Fruit fly (Drosophila melanogaster) whole organism, embryonic: ENCODE measurements around the gene CG13384.
A peak's percentile ranks its signal among the peaks of the same experiment; 100 is the strongest.

ENCODE experiments used
- Asciz ChIP-seq: fragments of 200-800 bp; sonication (Bioruptor generic); optimal IDR thresholded peaks from 2 replicates; lab custom pipeline; 2017; ENCODE audit warnings: missing biosample characterization, mild to moderate bottlenecking, missing genetic modification characterization, missing genetic modification reagents
- B-H2 ChIP-seq: fragments of 200-800 bp; sonication (Bioruptor generic); optimal IDR thresholded peaks from 2 replicates; lab custom pipeline; 2018; ENCODE audit warnings: missing biosample characterization, mild to moderate bottlenecking, missing genetic modification characterization
- CG10321 ChIP-seq: fragments of 200-800 bp; sonication (Bioruptor generic); IDR thresholded peaks from 2 replicates; pipeline ENCODE4 v1.3.6; 2022; ENCODE audit warnings: missing biosample characterization, missing genetic modification characterization
- CG10959 ChIP-seq: fragments of 200-800 bp; sonication (Bioruptor generic); IDR thresholded peaks from 2 replicates; pipeline ENCODE4 v1.3.6; 2022; ENCODE audit warnings: missing biosample characterization, missing genetic modification characterization
- CG12942 ChIP-seq: fragments of 200-800 bp; sonication (Bioruptor generic); optimal IDR thresholded peaks from 3 replicates; lab custom pipeline; 2016; ENCODE audit warnings: missing biosample characterization, missing genetic modification characterization
- CG14441 ChIP-seq: fragments of 200-800 bp; sonication (Bioruptor generic); IDR thresholded peaks from 2 replicates; pipeline ENCODE4 v1.3.6; 2022; ENCODE audit warnings: missing biosample characterization, missing genetic modification characterization
- CG15479 ChIP-seq: fragments of 200-800 bp; sonication (Bioruptor generic); optimal IDR thresholded peaks from 3 replicates; lab custom pipeline; 2019; ENCODE audit warnings: missing biosample characterization, mild to moderate bottlenecking, missing genetic modification characterization, moderate library complexity
- CG17568 ChIP-seq: fragments of 200-800 bp; sonication (Bioruptor generic); optimal IDR thresholded peaks from 2 replicates; lab custom pipeline; 2018; ENCODE audit warnings: missing biosample characterization, mild to moderate bottlenecking, missing genetic modification characterization, moderate library complexity
- CG17802 ChIP-seq: fragments of 200-800 bp; sonication (Bioruptor generic); optimal IDR thresholded peaks from 2 replicates; lab custom pipeline; 2018; ENCODE audit warnings: missing biosample characterization, mild to moderate bottlenecking, missing genetic modification characterization, moderate library complexity
- CG17912 ChIP-seq: fragments of 200-800 bp; sonication (Bioruptor generic); optimal IDR thresholded peaks from 2 replicates; lab custom pipeline; 2018; ENCODE audit warnings: missing biosample characterization, mild to moderate bottlenecking, missing genetic modification characterization
- CG18011 ChIP-seq: fragments of 200-800 bp; sonication (Bioruptor generic); optimal IDR thresholded peaks from 2 replicates; lab custom pipeline; 2017; ENCODE audit warnings: missing biosample characterization, missing genetic modification characterization, mild to moderate bottlenecking, moderate library complexity, missing genotype
- CG3281 ChIP-seq: fragments of 200-800 bp; sonication (Bioruptor generic); optimal IDR thresholded peaks from 3 replicates; lab custom pipeline; 2017; ENCODE audit warnings: missing biosample characterization, mild to moderate bottlenecking, missing genetic modification characterization
- CG4854 ChIP-seq: fragments of 200-800 bp; sonication (Bioruptor generic); optimal IDR thresholded peaks from 2 replicates; lab custom pipeline; 2016; ENCODE audit warnings: missing biosample characterization, missing genetic modification characterization, inconsistent platforms
- CG6689 ChIP-seq: fragments of 200-800 bp; sonication (Bioruptor generic); IDR thresholded peaks from 2 replicates; pipeline ENCODE4 v1.3.6; 2022; ENCODE audit warnings: missing biosample characterization, missing genetic modification characterization
- CG7963 ChIP-seq: fragments of 200-800 bp; sonication (Bioruptor generic); IDR thresholded peaks from 3 replicates; pipeline ENCODE4 v1.3.6; 2022; ENCODE audit warnings: missing biosample characterization, missing genetic modification characterization; ENCODE audit not compliant: partially characterized antibody
- CG8281 ChIP-seq: fragments of 200-800 bp; sonication (Bioruptor generic); optimal IDR thresholded peaks from 2 replicates; lab custom pipeline; 2018; ENCODE audit warnings: missing biosample characterization, mild to moderate bottlenecking, missing genetic modification characterization, moderate library complexity
- CG9437 ChIP-seq: fragments of 200-800 bp; sonication (Bioruptor generic); optimal IDR thresholded peaks from 2 replicates; lab custom pipeline; 2018; ENCODE audit warnings: missing biosample characterization, mild to moderate bottlenecking, missing genetic modification characterization
- CG9817 ChIP-seq: fragments of 200-800 bp; sonication (Bioruptor generic); optimal IDR thresholded peaks from 2 replicates; lab custom pipeline; 2018; ENCODE audit warnings: missing biosample characterization, mild to moderate bottlenecking, missing genetic modification characterization, moderate library complexity
- Dfd ChIP-seq, 2 experiments: fragments of >200 bp; optimal IDR thresholded peaks; 2 replicates each; lab custom pipeline; 2017; ENCODE audit warnings: missing biosample characterization in 2 of 2, missing genetic modification characterization in 2 of 2
- GATAe ChIP-seq: fragments of 200-800 bp; sonication (Bioruptor generic); conservative IDR thresholded peaks from 2 replicates; pipeline ENCODE4 v1.3.6; 2022; ENCODE audit warnings: missing biosample characterization, missing genetic modification characterization
- Jarid2 ChIP-seq: fragments of 200-800 bp; sonication (Bioruptor generic); optimal IDR thresholded peaks from 3 replicates; lab custom pipeline; 2017; ENCODE audit warnings: mild to moderate bottlenecking, missing biosample characterization, missing genetic modification reagents, missing genetic modification characterization
- Lim3 ChIP-seq: fragments of 200-800 bp; sonication (Bioruptor generic); IDR thresholded peaks from 2 replicates; pipeline ENCODE4 v1.3.6; 2022; ENCODE audit warnings: missing biosample characterization, missing genetic modification characterization
- Mad ChIP-seq: fragments of 200-800 bp; sonication (Bioruptor generic); optimal IDR thresholded peaks from 2 replicates; lab custom pipeline; 2016; ENCODE audit warnings: missing biosample characterization, missing genetic modification characterization
- NC2β ChIP-seq: fragments of 200-800 bp; sonication (Bioruptor generic); optimal IDR thresholded peaks from 2 replicates; lab custom pipeline; 2016; ENCODE audit warnings: missing biosample characterization, missing genetic modification characterization
- Nf-YB ChIP-seq: fragments of 200-800 bp; sonication (Bioruptor generic); optimal IDR thresholded peaks from 3 replicates; lab custom pipeline; 2019; ENCODE audit warnings: missing biosample characterization, mild to moderate bottlenecking, missing genetic modification characterization, moderate library complexity
- Oli ChIP-seq: fragments of 200-800 bp; sonication (Bioruptor generic); optimal IDR thresholded peaks from 2 replicates; lab custom pipeline; 2018; ENCODE audit warnings: missing biosample characterization, mild to moderate bottlenecking, missing genetic modification characterization, moderate library complexity
- Stat92E ChIP-seq, 3 experiments: fragments of >200 bp in 2 of 3; fragments of 200-800 bp in 1 of 3; sonication (Bioruptor generic) in 1 of 3; optimal IDR thresholded peaks; 2 replicates each; lab custom pipeline; 2017 to 2019; ENCODE audit warnings: missing biosample characterization in 3 of 3, missing genetic modification characterization in 3 of 3, mild to moderate bottlenecking in 1 of 3, moderate library complexity in 1 of 3
- ab ChIP-seq: fragments of 200-800 bp; sonication (Bioruptor generic); optimal IDR thresholded peaks from 2 replicates; lab custom pipeline; 2016; ENCODE audit warnings: missing biosample characterization, missing genetic modification characterization
- amos ChIP-seq: fragments of 200-800 bp; sonication (Bioruptor generic); IDR thresholded peaks from 2 replicates; pipeline ENCODE4 v1.3.6; 2022; ENCODE audit warnings: missing biosample characterization, missing genetic modification characterization; ENCODE audit not compliant: partially characterized antibody
- ap ChIP-seq: fragments of 200-800 bp; sonication (Bioruptor generic); IDR thresholded peaks from 2 replicates; pipeline ENCODE4 v1.3.6; 2022; ENCODE audit warnings: missing biosample characterization, missing genetic modification characterization
- az2 ChIP-seq: fragments of 200-800 bp; sonication (Bioruptor generic); optimal IDR thresholded peaks from 3 replicates; lab custom pipeline; 2016; ENCODE audit warnings: missing biosample characterization, missing genetic modification characterization
- chinmo ChIP-seq: fragments of 200-800 bp; sonication (Bioruptor generic); IDR thresholded peaks from 4 replicates; pipeline ENCODE4 v1.3.6; 2022; ENCODE audit warnings: missing biosample characterization, missing genetic modification characterization; ENCODE audit not compliant: partially characterized antibody
- crc ChIP-seq: fragments of 200-800 bp; sonication (Bioruptor generic); optimal IDR thresholded peaks from 2 replicates; lab custom pipeline; 2016; ENCODE audit warnings: missing biosample characterization, missing genetic modification characterization
- dmrt11E ChIP-seq: fragments of 200-800 bp; sonication (Bioruptor generic); optimal IDR thresholded peaks from 3 replicates; lab custom pipeline; 2018; ENCODE audit warnings: missing biosample characterization, mild to moderate bottlenecking, missing genetic modification characterization, moderate library complexity
- dysf ChIP-seq: fragments of 200-800 bp; sonication (Bioruptor generic); IDR thresholded peaks from 3 replicates; pipeline ENCODE4 v1.3.6; 2022; ENCODE audit warnings: missing biosample characterization, missing genetic modification characterization
- ewg ChIP-seq: fragments of 200-800 bp; sonication (Bioruptor generic); optimal IDR thresholded peaks from 3 replicates; lab custom pipeline; 2017; ENCODE audit warnings: mild to moderate bottlenecking, missing biosample characterization, missing genetic modification reagents, missing genetic modification characterization
- fd96Cb ChIP-seq: fragments of 200-800 bp; sonication (Bioruptor generic); optimal IDR thresholded peaks from 2 replicates; lab custom pipeline; 2018; ENCODE audit warnings: missing biosample characterization, mild to moderate bottlenecking, missing genetic modification characterization, moderate library complexity
- gem ChIP-seq: fragments of 200-800 bp; sonication (Bioruptor generic); optimal IDR thresholded peaks from 2 replicates; lab custom pipeline; 2019; ENCODE audit warnings: missing biosample characterization, mild to moderate bottlenecking, missing genetic modification characterization, moderate library complexity
- grau ChIP-seq: fragments of 200-800 bp; optimal IDR thresholded peaks from 3 replicates; lab custom pipeline; 2019; ENCODE audit warnings: missing biosample characterization, mild to moderate bottlenecking, missing genetic modification characterization, moderate library complexity
- gro ChIP-seq: fragments of 200-800 bp; sonication (Bioruptor generic); optimal IDR thresholded peaks from 2 replicates; lab custom pipeline; 2016; ENCODE audit warnings: missing biosample characterization, missing genetic modification characterization
- gsb ChIP-seq: fragments of 200-800 bp; sonication (Bioruptor generic); IDR thresholded peaks from 2 replicates; pipeline ENCODE4 v1.3.6; 2022; ENCODE audit warnings: missing biosample characterization, missing genetic modification characterization
- hb ChIP-seq: fragments of 200-800 bp; sonication (Bioruptor generic); IDR thresholded peaks from 3 replicates; pipeline ENCODE4 v1.3.6; 2022; ENCODE audit warnings: missing biosample characterization, missing genetic modification characterization; ENCODE audit not compliant: partially characterized antibody
- ind ChIP-seq: fragments of 200-800 bp; sonication (Bioruptor generic); optimal IDR thresholded peaks from 3 replicates; lab custom pipeline; 2016; ENCODE audit warnings: missing biosample characterization, missing genetic modification characterization
- lbe ChIP-seq: fragments of 200-800 bp; sonication (Bioruptor generic); optimal IDR thresholded peaks from 2 replicates; lab custom pipeline; 2016; ENCODE audit warnings: missing biosample characterization, mild to moderate bottlenecking, missing genetic modification characterization
- pb ChIP-seq: fragments of 200-800 bp; sonication (Bioruptor generic); optimal IDR thresholded peaks from 3 replicates; lab custom pipeline; 2016; ENCODE audit warnings: missing biosample characterization, missing genetic modification characterization
- slbo ChIP-seq: fragments of 200-800 bp; sonication (Bioruptor generic); IDR thresholded peaks from 2 replicates; pipeline ENCODE4 v1.3.6; 2022; ENCODE audit warnings: missing biosample characterization, missing genetic modification characterization
- stc ChIP-seq: fragments of 200-800 bp; sonication (Bioruptor generic); IDR thresholded peaks from 2 replicates; pipeline ENCODE4 v1.3.6; 2022; ENCODE audit warnings: missing biosample characterization, missing genetic modification characterization
- vvl ChIP-seq: fragments of 200-800 bp; sonication (Bioruptor generic); IDR thresholded peaks from 2 replicates; pipeline ENCODE4 v1.3.6; 2022; ENCODE audit warnings: missing biosample characterization, missing genetic modification characterization
- zen ChIP-seq: fragments of 200-800 bp; sonication (Bioruptor generic); optimal IDR thresholded peaks from 3 replicates; lab custom pipeline; 2018; ENCODE audit warnings: missing biosample characterization, mild to moderate bottlenecking, missing genetic modification characterization, moderate library complexity

Gene CG13384

dm6 chr2L:8376717-8377116 is 7.5 kb upstream of the CG13384 start, which contains the start of the genes CG13390 and CG17294 (continued):
- TF ChIP-seq ap (GFP tag; lab: Robert Waterston, UW) (peak; percentile 99), CG3281 (peak; percentile 100), grau (tag; lab: Kevin White, UChicago) (peak; percentile 99), ewg (GFP tag; lab: Kevin White, UChicago) (peak; percentile 98), amos (GFP tag; lab: Robert Waterston, UW) (peak; percentile 73), gsb (peak; percentile 99), CG8281 (tag; lab: Kevin White, UChicago) (peak; percentile 96), CG17802 (tag; lab: Kevin White, UChicago) (peak; percentile 93), az2 (peak; percentile 99), chinmo (peak; percentile 57; the same call in 1 of the 4 replicates), ab (peak; percentile 76), CG12942 (GFP tag; lab: Kevin White, UChicago) (peak; percentile 99), hb (peak; percentile 37; the same call in 1 of the 3 replicates), Asciz (GFP tag; lab: Kevin White, UChicago) (peak; percentile 99), stc (peak; percentile 100), CG15479 (GFP tag; lab: Kevin White, UChicago) (peak; percentile 84), gro (GFP tag; lab: Kevin White, UChicago) (peak; percentile 97), CG14441 (GFP tag; lab: Robert Waterston, UW) (peak; percentile 100), lbe (GFP tag; lab: Kevin White, UChicago) (peak; percentile 99), dysf (GFP tag; lab: Robert Waterston, UW) (peak; percentile 100), Oli (tag; lab: Kevin White, UChicago) (peak; percentile 100), Nf-YB (GFP tag; lab: Kevin White, UChicago) (peak; percentile 91), CG17568 (GFP tag; lab: Kevin White, UChicago) (peak; percentile 99), Lim3 (peak; percentile 98), CG10321 (GFP tag; lab: Robert Waterston, UW) (peak; percentile 90), Stat92E (GFP tag; optimal IDR thresholded peaks at IDR 0.05; lab: Kevin White, UChicago) (peak in 1 of 3 experiments; percentile 98), fd96Cb (tag; lab: Kevin White, UChicago) (peak; percentile 100), Jarid2 (GFP tag; lab: Kevin White, UChicago) (peak; percentile 95), ind (peak; percentile 99), CG6689 (peak; percentile 99), zen (peak; percentile 99), gem (tag; lab: Kevin White, UChicago) (peak; percentile 100), CG9817 (tag; lab: Kevin White, UChicago) (peak; percentile 100), Dfd (GFP tag; optimal IDR thresholded peaks at IDR 0.05; lab: Kevin White, UChicago) (no peak), vvl (GFP tag; lab: Robert Waterston, UW) (peak; percentile 100), CG7963 (GFP tag; lab: Robert Waterston, UW) (peak; percentile 58), pb (peak; percentile 69), slbo (GFP tag; lab: Robert Waterston, UW) (peak; percentile 100), CG4854 (peak; percentile 97), Mad (GFP tag; lab: Kevin White, UChicago) (peak; percentile 96), B-H2 (peak; percentile 99), crc (GFP tag; lab: Kevin White, UChicago) (peak; percentile 90), CG18011 (GFP tag; lab: Kevin White, UChicago) (peak; percentile 92), CG10959 (GFP tag; lab: Robert Waterston, UW) (peak; percentile 99), CG9437 (peak; percentile 95), NC2β (peak; percentile 90), GATAe (GFP tag; lab: Robert Waterston, UW) (peak; percentile 99), dmrt11E (tag; lab: Kevin White, UChicago) (peak; percentile 99), CG17912 (GFP tag; lab: Kevin White, UChicago) (peak; percentile 99)
